Fruit fly (Drosophila melanogaster): ENCODE results near the gene CG11251.

- TF ChIP-seq CG8478 (optimal IDR thresholded peaks at IDR 0.05) = no peak
- TF ChIP-seq CTCF (optimal IDR thresholded peaks at IDR 0.05) = no peak
Observed at dm6 chr3L:13100438-13100837, 10.7 kb upstream of the CG11251 start.
